Worm (Caenorhabditis elegans) whole organism, midembryonic: ENCODE results near the gene sdz-9.

Experiments
- T22C8.4 ChIP-seq: fragments of 200-800 bp; sonication (Bioruptor generic); IDR thresholded peaks from 2 replicates; pipeline ENCODE4 v1.3.6; 2022; ENCODE audit warnings: missing genetic modification characterization, missing compliant biosample characterization
- cog-1 ChIP-seq: sonication (generic microtip); optimal IDR thresholded peaks from 2 replicates; lab custom pipeline; 2016; ENCODE audit warnings: missing genetic modification characterization, missing compliant biosample characterization
- flt-1 ChIP-seq: fragments of 200-800 bp; sonication (Bioruptor generic); IDR thresholded peaks from 2 replicates; pipeline ENCODE4 v1.3.6; 2022; ENCODE audit warnings: missing genetic modification characterization, missing compliant biosample characterization
- klf-2 ChIP-seq: fragments of 200-800 bp; sonication (Bioruptor generic); conservative IDR thresholded peaks from 2 replicates; pipeline ENCODE4 v1.3.6; 2022; ENCODE audit warnings: missing genetic modification reagents, missing genetic modification characterization, missing compliant biosample characterization
- med-1 ChIP-seq: sonication (generic microtip); optimal IDR thresholded peaks from 2 replicates; lab custom pipeline; 2017; ENCODE audit warnings: missing genetic modification characterization, mild to moderate bottlenecking, missing compliant biosample characterization, antibody characterized with exemption, missing genetic modification reagents; ENCODE audit not compliant: insufficient read depth
- ref-1 ChIP-seq: fragments of 200-800 bp; sonication (Bioruptor generic); conservative IDR thresholded peaks from 2 replicates; pipeline ENCODE4 v1.3.6; 2022; ENCODE audit warnings: missing genetic modification reagents, missing genetic modification characterization, missing compliant biosample characterization
- tab-1 ChIP-seq: fragments of 200-800 bp; sonication (Bioruptor generic); IDR thresholded peaks from 2 replicates; pipeline ENCODE4 v1.3.6; 2022; ENCODE audit warnings: missing genetic modification characterization, missing compliant biosample characterization
- ztf-23 ChIP-seq: fragments of 200-800 bp; sonication (Bioruptor generic); IDR thresholded peaks from 2 replicates; pipeline ENCODE4 v1.3.6; 2022; ENCODE audit warnings: missing genetic modification reagents, missing genetic modification characterization, missing compliant biosample characterization
- ztf-29 ChIP-seq: fragments of 200-800 bp; sonication (Bioruptor generic); IDR thresholded peaks from 2 replicates; pipeline ENCODE4 v1.3.6; 2022; ENCODE audit warnings: missing genetic modification reagents, missing genetic modification characterization, missing compliant biosample characterization

sdz-9 gene

ce11 chrII:2783380-2783779, 9.9 kb upstream of the sdz-9 start:
- TF ChIP-seq klf-2: no peak
- TF ChIP-seq ztf-23 (GFP tag; lab: Robert Waterston, UW): no peak
- TF ChIP-seq cog-1 (tag; lab: Kevin White, UChicago): no peak
- no peak for TF ChIP-seq tab-1 (GFP tag; lab: Robert Waterston, UW)
- TF ChIP-seq ztf-29 (GFP tag; lab: Robert Waterston, UW): no peak
- TF ChIP-seq med-1 (GFP tag; lab: Kevin White, UChicago): no peak
- no peak for TF ChIP-seq T22C8.4 (GFP tag; lab: Robert Waterston, UW)
- TF ChIP-seq ref-1 (GFP tag; lab: Robert Waterston, UW): no peak
- no peak for TF ChIP-seq flt-1 (GFP tag; lab: Robert Waterston, UW)

- TF ChIP-seq ztf-23 (GFP tag; lab: Robert Waterston, UW): no peak
- no peak for TF ChIP-seq klf-2
These were observed 7.9 kb upstream of the sdz-9 start, which contains the start of gene F08D12.2 for ce11 chrII:2781355-2781754. F08D12.2 (plus strand) TSS chrII:2781655.

DNA sequence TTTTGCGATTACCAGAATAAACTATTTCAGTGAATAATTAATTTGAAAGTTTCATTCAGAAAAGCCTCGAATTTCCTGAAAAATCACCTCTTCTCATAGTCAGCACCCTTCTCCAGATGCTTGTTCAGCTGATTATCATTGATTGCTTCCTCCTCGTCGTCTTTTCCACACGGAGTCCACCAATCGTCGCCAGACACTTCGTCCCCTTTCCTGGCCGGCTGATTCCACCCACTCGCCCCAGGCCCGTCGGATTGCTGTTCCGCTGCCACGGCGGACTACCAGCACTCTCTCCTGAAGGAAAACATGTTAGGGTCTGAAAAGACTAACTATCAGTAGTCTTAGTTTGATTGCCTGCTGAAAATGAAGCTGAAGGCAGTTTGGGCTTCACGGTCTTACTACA, 7.4 kb upstream of the sdz-9 start:
- TF ChIP-seq tab-1 (GFP tag; lab: Robert Waterston, UW) (no peak), ztf-23 (GFP tag; lab: Robert Waterston, UW) (no peak), ztf-29 (GFP tag; lab: Robert Waterston, UW) (no peak), cog-1 (tag; lab: Kevin White, UChicago) (no peak), med-1 (GFP tag; lab: Kevin White, UChicago) (no peak), klf-2 (no peak), flt-1 (GFP tag; lab: Robert Waterston, UW) (no peak), ref-1 (GFP tag; lab: Robert Waterston, UW) (no peak), T22C8.4 (GFP tag; lab: Robert Waterston, UW) (no peak)

DNA sequence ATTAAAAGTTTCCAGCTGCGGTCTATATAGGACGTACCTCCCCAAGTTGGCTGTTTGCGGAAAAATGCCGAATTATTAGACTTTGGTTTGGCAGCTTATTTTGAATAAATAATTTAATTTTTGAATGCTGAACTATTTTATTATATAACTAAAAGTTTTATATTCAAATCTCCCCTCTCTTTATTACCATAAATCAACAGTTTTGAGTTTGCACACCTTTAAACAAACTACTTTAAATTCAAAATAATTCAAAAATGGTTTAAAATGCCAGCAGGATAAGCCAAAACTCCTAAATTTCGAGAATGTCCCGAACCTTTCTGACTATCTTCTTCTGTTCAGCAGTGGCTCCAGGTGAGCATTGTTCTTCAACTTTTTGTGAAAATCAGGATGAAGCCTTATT, 5.8 kb upstream of the sdz-9 start, which contains the start of gene F08D12.3:
Gene F08D12.3, plus strand, starts transcription at position 301 of the 400 bp plus-strand sequence.
- TF ChIP-seq ztf-29 (GFP tag; lab: Robert Waterston, UW): no peak
- TF ChIP-seq cog-1 (tag; lab: Kevin White, UChicago): no peak
- TF ChIP-seq tab-1 (GFP tag; lab: Robert Waterston, UW): no peak
- no peak for TF ChIP-seq T22C8.4 (GFP tag; lab: Robert Waterston, UW)
- TF ChIP-seq ref-1 (GFP tag; lab: Robert Waterston, UW): no peak

- TF ChIP-seq cog-1 (tag; lab: Kevin White, UChicago): no peak
- no peak for TF ChIP-seq ztf-23 (GFP tag; lab: Robert Waterston, UW)
- no peak for TF ChIP-seq ztf-29 (GFP tag; lab: Robert Waterston, UW)
- TF ChIP-seq ref-1 (GFP tag; lab: Robert Waterston, UW): no peak
- no peak for TF ChIP-seq tab-1 (GFP tag; lab: Robert Waterston, UW)
- no peak for TF ChIP-seq flt-1 (GFP tag; lab: Robert Waterston, UW)
- no peak for TF ChIP-seq T22C8.4 (GFP tag; lab: Robert Waterston, UW)
- no peak for TF ChIP-seq med-1 (GFP tag; lab: Kevin White, UChicago)
- TF ChIP-seq klf-2: no peak
These were observed 4.4 kb upstream of the sdz-9 start, which contains the start of gene F08D12.4 for ce11 chrII:2777846-2778245. F08D12.4 (plus strand) TSS chrII:2778146.

DNA sequence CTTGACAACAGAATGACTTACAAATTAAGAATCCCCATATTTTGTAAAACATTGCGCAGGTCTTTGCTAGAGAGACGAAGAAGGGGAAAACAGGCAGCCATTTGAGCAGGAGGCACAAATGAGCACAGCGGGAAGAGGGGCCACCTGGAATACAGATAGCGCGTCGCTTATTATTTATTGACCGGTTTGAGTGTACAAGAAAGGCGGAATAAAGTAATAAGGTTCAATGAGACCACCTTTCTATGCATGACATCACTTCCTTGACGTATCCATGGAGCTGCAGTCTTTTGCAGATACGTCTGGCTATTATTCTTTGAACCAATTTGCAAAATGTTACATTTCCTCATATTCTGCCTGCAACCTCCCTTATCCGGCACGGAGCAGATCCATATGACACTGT, 1.5 kb upstream of the sdz-9 start, which contains the start of gene fbxb-111:
Gene fbxb-111, minus strand, starts transcription at position 101 of the 400 bp plus-strand sequence.
- TF ChIP-seq klf-2: no peak
- TF ChIP-seq tab-1 (GFP tag; lab: Robert Waterston, UW): no peak
- TF ChIP-seq ztf-23 (GFP tag; lab: Robert Waterston, UW): no peak

DNA sequence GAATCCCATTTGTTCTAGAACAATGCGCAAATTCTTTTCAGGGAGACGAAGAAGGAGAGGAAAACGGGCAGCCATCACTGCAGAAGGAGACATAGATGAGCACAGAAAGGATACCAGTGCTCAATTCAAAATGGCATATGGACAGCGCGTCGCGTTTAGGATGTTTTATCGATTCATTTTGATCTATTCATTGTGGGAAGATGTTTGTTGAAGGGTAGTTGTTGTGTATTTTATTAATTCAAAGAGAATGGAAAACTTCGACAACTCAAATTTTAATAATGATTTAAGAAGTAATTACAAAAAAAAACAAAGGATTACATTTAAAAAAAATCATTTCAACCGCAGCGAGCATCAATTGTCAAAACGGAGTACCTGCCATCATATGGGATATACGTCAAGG, 1.3 kb downstream of the sdz-9 start, which contains the start of gene sdz-10:
Gene sdz-10, minus strand, starts transcription at position 101 of the 400 bp plus-strand sequence.
- TF ChIP-seq ref-1 (GFP tag; lab: Robert Waterston, UW) (no peak), flt-1 (GFP tag; lab: Robert Waterston, UW) (no peak), ztf-29 (GFP tag; lab: Robert Waterston, UW) (no peak), ztf-23 (GFP tag; lab: Robert Waterston, UW) (no peak), klf-2 (no peak), cog-1 (tag; lab: Kevin White, UChicago) (no peak), T22C8.4 (GFP tag; lab: Robert Waterston, UW) (no peak), med-1 (GFP tag; lab: Kevin White, UChicago) (no peak), tab-1 (GFP tag; lab: Robert Waterston, UW) (no peak)

DNA sequence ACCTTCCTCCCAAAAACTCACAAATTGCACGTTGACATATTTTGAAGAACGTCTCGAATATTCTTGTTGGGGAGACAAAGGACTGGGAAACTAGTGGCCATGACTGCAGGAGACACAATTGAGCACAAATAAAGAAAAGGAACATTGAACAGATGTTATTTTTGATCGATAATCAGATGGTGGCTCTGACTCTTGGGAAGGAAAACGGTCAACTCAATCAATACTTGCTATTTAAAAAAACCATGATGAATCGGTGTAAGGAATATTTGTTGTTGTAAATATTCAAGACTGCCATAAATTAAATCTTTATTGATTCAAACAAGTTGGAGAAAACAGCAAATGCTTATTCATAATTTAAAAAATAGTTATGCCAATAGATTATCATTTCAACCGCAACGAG, 2.6 kb downstream of the sdz-9 start, which contains the start of gene fbxb-105:
Gene fbxb-105, minus strand, starts transcription at position 101 of the 400 bp plus-strand sequence.
- TF ChIP-seq klf-2: no peak
- no peak for TF ChIP-seq T22C8.4 (GFP tag; lab: Robert Waterston, UW)
- TF ChIP-seq tab-1 (GFP tag; lab: Robert Waterston, UW): no peak
- TF ChIP-seq flt-1 (GFP tag; lab: Robert Waterston, UW): no peak
- no peak for TF ChIP-seq ztf-23 (GFP tag; lab: Robert Waterston, UW)
- TF ChIP-seq ztf-29 (GFP tag; lab: Robert Waterston, UW): no peak
- no peak for TF ChIP-seq med-1 (GFP tag; lab: Kevin White, UChicago)
- no peak for TF ChIP-seq cog-1 (tag; lab: Kevin White, UChicago)
- no peak for TF ChIP-seq ref-1 (GFP tag; lab: Robert Waterston, UW)

ce11 chrII:2769021-2769420, 4.4 kb downstream of the sdz-9 start, which contains the start of gene F08D12.7:
F08D12.7 (minus strand) TSS chrII:2769121.
- TF ChIP-seq tab-1 (GFP tag; lab: Robert Waterston, UW) (no peak), ztf-23 (GFP tag; lab: Robert Waterston, UW) (no peak), med-1 (GFP tag; lab: Kevin White, UChicago) (no peak), flt-1 (GFP tag; lab: Robert Waterston, UW) (no peak), ref-1 (GFP tag; lab: Robert Waterston, UW) (no peak), cog-1 (tag; lab: Kevin White, UChicago) (no peak), klf-2 (no peak), T22C8.4 (GFP tag; lab: Robert Waterston, UW) (no peak), ztf-29 (GFP tag; lab: Robert Waterston, UW) (no peak)
